Worm (Caenorhabditis elegans) whole organism, L4 larva: Measurements from ENCODE around the gene srbc-1.

Experiments used
- F44E2.7 ChIP-seq: fragments of 200-800 bp; sonication (Bioruptor generic); IDR thresholded peaks from 2 replicates; pipeline ENCODE4 v2.1.2; 2022; ENCODE audit warnings: missing genetic modification characterization, missing compliant biosample characterization
- F49E8.2 ChIP-seq: sonication (generic microtip); optimal IDR thresholded peaks from 2 replicates; lab custom pipeline; 2016; ENCODE audit warnings: missing compliant biosample characterization, mild to moderate bottlenecking, missing genetic modification characterization, borderline replicate concordance
- T20F7.1 ChIP-seq: fragments of 200-800 bp; sonication (Bioruptor generic); optimal IDR thresholded peaks from 2 replicates; lab custom pipeline; 2018; ENCODE audit warnings: mild to moderate bottlenecking, missing genetic modification characterization, missing compliant biosample characterization
- Y48G9A.11 ChIP-seq: fragments of 200-800 bp; sonication (Bioruptor generic); IDR thresholded peaks from 2 replicates; pipeline ENCODE4 v1.3.6; 2022; ENCODE audit warnings: missing genetic modification reagents, missing genetic modification characterization, missing compliant biosample characterization
- ZK337.2 ChIP-seq: fragments of 200-800 bp; sonication (Bioruptor generic); IDR thresholded peaks from 2 replicates; pipeline ENCODE4 v1.3.6; 2022; ENCODE audit warnings: missing genetic modification reagents, missing genetic modification characterization, missing compliant biosample characterization
- aha-1 ChIP-seq: fragments of 150-350 bp; peaks from one replicate; lab custom pipeline; 2014; ENCODE audit warnings: missing biosample characterization, missing genetic modification characterization
- ama-1 ChIP-seq: fragments of 150-350 bp; optimal IDR thresholded peaks from 2 replicates; lab custom pipeline; 2014; ENCODE audit warnings: inconsistent platforms, mixed read lengths
- ceh-82 ChIP-seq: sonication (generic microtip); optimal IDR thresholded peaks from 2 replicates; lab custom pipeline; 2017; ENCODE audit warnings: missing biosample characterization, missing genetic modification characterization
- daf-12 ChIP-seq: fragments of 150-350 bp; optimal IDR thresholded peaks from 2 replicates; lab custom pipeline; 2014; ENCODE audit warnings: missing biosample characterization, missing genetic modification reagents, missing genetic modification characterization
- daf-16 ChIP-seq, 3 experiments: sonication (generic microtip); optimal IDR thresholded peaks; 2 replicates each; lab custom pipeline; 2016 to 2017; ENCODE audit warnings: missing genetic modification characterization in 3 of 3, missing genetic modification reagents in 3 of 3, mild to moderate bottlenecking in 2 of 3, missing compliant biosample characterization in 2 of 3, missing biosample characterization in 1 of 3, moderate library complexity in 1 of 3
- dmd-6 ChIP-seq: fragments of 200-800 bp; sonication (Bioruptor generic); IDR thresholded peaks from 2 replicates; pipeline ENCODE4 v1.3.6; 2022; ENCODE audit warnings: missing genetic modification reagents, missing genetic modification characterization, missing compliant biosample characterization
- dpl-1 ChIP-seq: fragments of 150-350 bp; optimal IDR thresholded peaks from 2 replicates; lab custom pipeline; 2014; ENCODE audit warnings: missing biosample characterization, missing genetic modification reagents, missing genetic modification characterization
- egl-43 ChIP-seq: fragments of 200-800 bp; sonication (Bioruptor generic); IDR thresholded peaks from 2 replicates; pipeline ENCODE4 v1.3.6; 2022; ENCODE audit warnings: missing genetic modification reagents, missing genetic modification characterization, missing compliant biosample characterization
- hif-1 ChIP-seq, 2 experiments: sonication (generic microtip); optimal IDR thresholded peaks; 2 replicates each; lab custom pipeline; 2016 to 2017; ENCODE audit warnings: missing compliant biosample characterization in 2 of 2, missing genetic modification characterization in 2 of 2, missing genetic modification reagents in 2 of 2, missing genotype in 2 of 2, mild to moderate bottlenecking in 1 of 2
- hlh-11 ChIP-seq: fragments of 200-800 bp; sonication (Bioruptor generic); optimal IDR thresholded peaks from 2 replicates; lab custom pipeline; 2018; ENCODE audit warnings: mild to moderate bottlenecking, missing genetic modification characterization, missing compliant biosample characterization
- madf-5 ChIP-seq, 2 experiments: fragments of 200-800 bp; sonication (Bioruptor generic); IDR thresholded peaks; 2 replicates each; pipeline ENCODE4 v1.3.6; 2022; ENCODE audit warnings: missing compliant biosample characterization in 2 of 2, missing genetic modification characterization in 2 of 2
- madf-9 ChIP-seq: fragments of 200-800 bp; sonication (Bioruptor generic); conservative IDR thresholded peaks from 2 replicates; pipeline ENCODE4 v1.3.6; 2022; ENCODE audit warnings: missing genetic modification reagents, missing genetic modification characterization, missing compliant biosample characterization
- mes-2 ChIP-seq: sonication (generic microtip); optimal IDR thresholded peaks from 2 replicates; lab custom pipeline; 2016; ENCODE audit warnings: missing genotype, mild to moderate bottlenecking, missing genetic modification characterization, missing compliant biosample characterization; ENCODE audit not compliant: poor library complexity, severe bottlenecking
- nhr-10 ChIP-seq: fragments of 150-350 bp; optimal IDR thresholded peaks from 2 replicates; lab custom pipeline; 2014; ENCODE audit warnings: missing biosample characterization, missing genetic modification characterization
- nhr-102 ChIP-seq: sonication (generic microtip); optimal IDR thresholded peaks from 2 replicates; lab custom pipeline; 2016; ENCODE audit warnings: mild to moderate bottlenecking, missing genetic modification characterization, moderate library complexity, missing compliant biosample characterization
- nhr-28 ChIP-seq: fragments of 150-350 bp; optimal IDR thresholded peaks from 2 replicates; lab custom pipeline; 2014; ENCODE audit warnings: missing biosample characterization, missing genetic modification characterization
- nhr-42 ChIP-seq: fragments of 200-800 bp; sonication (Bioruptor generic); IDR thresholded peaks from 2 replicates; pipeline ENCODE4 v1.3.6; 2022; ENCODE audit warnings: missing genetic modification characterization, missing compliant biosample characterization
- nhr-48 ChIP-seq: sonication (generic microtip); optimal IDR thresholded peaks from 2 replicates; lab custom pipeline; 2016; ENCODE audit warnings: mild to moderate bottlenecking, missing genetic modification characterization, missing compliant biosample characterization
- nhr-6 ChIP-seq: fragments of 150-350 bp; optimal IDR thresholded peaks from 2 replicates; lab custom pipeline; 2014; ENCODE audit warnings: missing biosample characterization, missing genetic modification characterization
- nhr-77 ChIP-seq: fragments of 150-350 bp; optimal IDR thresholded peaks from 2 replicates; lab custom pipeline; 2014; ENCODE audit warnings: missing biosample characterization, missing genetic modification characterization
- pqm-1 ChIP-seq: sonication (generic microtip); optimal IDR thresholded peaks from 2 replicates; lab custom pipeline; 2017; ENCODE audit warnings: missing biosample characterization, missing genetic modification characterization
- set-16 ChIP-seq: fragments of 200-800 bp; sonication (Bioruptor generic); IDR thresholded peaks from 2 replicates; pipeline ENCODE4 v1.3.6; 2022; ENCODE audit warnings: missing genetic modification reagents, missing genetic modification characterization, missing compliant biosample characterization
- snpc-4 ChIP-seq: fragments of 150-350 bp; optimal IDR thresholded peaks from 2 replicates; lab custom pipeline; 2014; ENCODE audit warnings: missing biosample characterization, missing genetic modification characterization
- tag-97 ChIP-seq: fragments of 200-800 bp; sonication (Bioruptor generic); IDR thresholded peaks from 2 replicates; pipeline ENCODE4 v1.3.6; 2022; ENCODE audit warnings: missing genetic modification characterization, missing compliant biosample characterization
- unc-39 ChIP-seq: sonication (generic microtip); optimal IDR thresholded peaks from 2 replicates; lab custom pipeline; 2017; ENCODE audit warnings: missing biosample characterization, missing genetic modification characterization
- unc-62 ChIP-seq, 3 experiments: fragments of 150-350 bp in 1 of 3; sonication (generic microtip); optimal IDR thresholded peaks in 2 of 3; peaks in 1 of 3; 1 replicate in 1 of 3; 2 replicates in 2 of 3; lab custom pipeline; 2014 to 2017; ENCODE audit warnings: missing biosample characterization in 3 of 3, missing genetic modification characterization in 3 of 3, missing genetic modification reagents in 3 of 3, missing genotype in 1 of 3

Gene srbc-1

DNA sequence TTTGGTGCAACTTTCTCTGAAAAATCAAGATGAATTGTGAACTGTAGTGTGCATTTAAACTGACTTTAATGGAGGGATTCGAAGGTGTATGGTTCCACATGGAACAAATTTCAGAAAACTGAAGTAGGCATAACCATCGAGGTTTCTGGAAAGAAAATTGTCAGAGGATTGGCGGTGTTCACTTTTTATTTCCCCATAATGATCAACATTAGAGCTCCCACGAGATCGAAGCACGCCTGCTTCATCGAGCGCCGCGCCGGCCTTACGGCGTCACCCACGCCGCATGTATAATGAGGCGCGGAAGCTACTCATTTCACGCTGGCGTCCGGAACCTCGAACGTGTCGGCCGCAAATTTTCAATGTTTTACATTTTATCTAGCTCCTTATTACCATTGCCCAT lies 13.7 kb downstream of the srbc-1 start:
- 0 out of 4 replicates have a peak, but pooled peaks of 1 of the 2 experiments have one; percentile 13 for TF ChIP-seq madf-5 (GFP tag; IDR thresholded peaks at IDR 0.05; lab: Robert Waterston, UW)
- no peak for TF ChIP-seq ama-1 (lab: Kevin White, UChicago)
- no peak for TF ChIP-seq F49E8.2 (tag; lab: Kevin White, UChicago)
- TF ChIP-seq ceh-82 (tag; lab: Kevin White, UChicago), result no peak
- peak; percentile 34 for TF ChIP-seq aha-1 (tag; lab: Kevin White, UChicago)

DNA sequence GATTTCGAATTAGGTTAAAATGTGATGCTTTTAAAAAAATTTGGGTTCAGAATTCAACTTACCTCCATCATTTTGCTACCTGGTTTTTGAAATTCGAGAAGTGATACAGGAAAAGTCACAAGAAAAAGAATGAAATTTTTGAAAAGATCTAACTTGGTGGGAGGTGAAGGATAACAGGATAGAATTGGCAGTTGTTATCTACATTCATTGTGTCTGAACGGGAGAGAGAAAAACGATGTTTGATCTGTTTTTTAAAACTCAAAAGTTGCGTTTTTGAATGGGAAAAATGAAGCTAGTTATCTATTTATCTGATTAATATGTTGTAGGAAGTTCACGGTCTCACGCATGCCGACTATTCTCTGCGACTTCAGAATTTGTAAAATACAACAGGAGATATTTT lies 14.5 kb downstream of the srbc-1 start, which contains the start of gene F35F10.7:
TSS of gene F35F10.7 (minus strand) at position 101 of the 400 bp plus-strand sequence.
- TF ChIP-seq T20F7.1 (GFP tag; lab: Kevin White, UChicago) (no peak), nhr-48 (tag; lab: Kevin White, UChicago) (no peak)

DNA sequence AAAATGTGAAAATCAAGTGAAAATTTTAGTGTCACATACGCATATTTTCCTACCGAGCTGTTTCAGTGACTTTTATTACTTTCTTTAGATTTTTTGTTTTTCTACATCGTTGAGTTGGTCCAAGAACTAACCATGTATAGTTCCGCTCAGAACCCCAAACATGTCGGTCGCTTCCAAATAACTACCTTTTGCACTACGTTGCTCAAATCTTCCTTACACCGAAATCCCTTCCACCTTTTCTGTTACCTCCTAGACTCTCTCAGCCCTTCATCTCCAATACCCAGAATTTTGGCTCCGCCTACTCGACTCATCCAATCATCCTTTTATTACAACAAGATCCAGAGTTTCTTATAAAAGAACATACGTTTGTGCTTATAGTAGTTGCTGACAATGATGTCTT lies 17.2 kb downstream of the srbc-1 start, which contains the start of gene F35F10.5:
TSS of gene F35F10.5 (plus strand) at position 301 of the 400 bp plus-strand sequence.
- peak in 1 of 2 experiments; percentile 25 for TF ChIP-seq unc-62 (GFP tag; optimal IDR thresholded peaks at IDR 0.05 in 1 of 2; lab: Kevin White, UChicago)
- no peak for TF ChIP-seq unc-62 (tag; optimal IDR thresholded peaks at IDR 0.05; lab: Kevin White, UChicago)
- TF ChIP-seq nhr-102 (tag; lab: Kevin White, UChicago), result no peak
- 0 out of 2 replicates have a peak, but pooled peaks have one; percentile 24 for TF ChIP-seq ZK337.2 (GFP tag; lab: Robert Waterston, UW)
- peak; percentile 49 for TF ChIP-seq aha-1 (tag; lab: Kevin White, UChicago)

DNA sequence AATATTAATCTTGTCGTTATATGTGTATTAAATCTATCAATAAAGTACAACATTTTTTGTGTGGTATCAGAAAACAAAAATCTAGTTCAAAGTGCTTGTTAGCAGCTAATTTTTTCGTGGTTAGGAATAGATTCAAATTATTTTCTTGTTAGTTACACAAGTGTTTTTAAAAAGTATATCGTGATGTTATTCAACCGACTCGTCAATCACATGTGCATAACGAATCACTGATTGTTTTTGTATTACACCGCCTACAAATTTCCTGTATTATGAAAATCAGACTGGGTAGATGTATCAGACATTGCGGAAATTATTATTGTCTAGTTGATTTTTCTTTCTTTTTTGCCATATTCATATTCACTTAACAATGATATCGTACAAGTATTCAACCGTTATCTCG lies 18.8 kb downstream of the srbc-1 start, which contains the start of gene str-64:
TSS of gene str-64 (plus strand) at position 301 of the 400 bp plus-strand sequence.
- TF ChIP-seq unc-62 (GFP tag; optimal IDR thresholded peaks at IDR 0.05 in 1 of 2; lab: Kevin White, UChicago) (peak in 1 of 2 experiments; percentile 73), unc-62 (tag; optimal IDR thresholded peaks at IDR 0.05; lab: Kevin White, UChicago) (no peak), aha-1 (tag; lab: Kevin White, UChicago) (peak; percentile 18), daf-12 (tag; lab: Kevin White, UChicago) (no peak)

DNA sequence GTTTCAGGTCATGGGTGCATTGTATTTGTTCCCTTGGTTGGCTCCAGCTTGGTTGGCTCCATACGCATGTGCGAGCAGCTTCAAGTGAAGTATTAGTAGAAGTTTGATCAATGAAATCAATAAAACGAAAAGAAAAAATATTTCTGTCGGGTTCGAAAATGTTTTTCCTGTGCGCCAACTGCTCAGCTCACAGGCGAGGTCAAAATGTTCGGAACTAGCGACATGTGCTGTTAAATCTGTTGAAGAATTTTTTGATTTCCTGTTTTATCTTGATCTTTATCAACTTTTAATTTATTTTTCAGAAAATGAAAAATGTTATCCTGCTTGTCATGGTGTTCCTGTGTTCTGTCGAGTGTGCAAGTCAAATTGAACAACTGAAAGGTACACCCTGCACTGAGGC lies 20.3 kb downstream of the srbc-1 start, which contains the start of gene T28A11.25:
TSS of gene T28A11.25 (plus strand) at position 301 of the 400 bp plus-strand sequence.
- peak in 1 of 2 experiments; percentile 33 for TF ChIP-seq daf-16 (GFP tag; optimal IDR thresholded peaks at IDR 0.05; lab: Kevin White, UChicago)
- no peak for TF ChIP-seq daf-16 (tag; optimal IDR thresholded peaks at IDR 0.05; lab: Kevin White, UChicago)
- TF ChIP-seq nhr-10, result no peak
- TF ChIP-seq, all 104 proteins: peak for 1

DNA sequence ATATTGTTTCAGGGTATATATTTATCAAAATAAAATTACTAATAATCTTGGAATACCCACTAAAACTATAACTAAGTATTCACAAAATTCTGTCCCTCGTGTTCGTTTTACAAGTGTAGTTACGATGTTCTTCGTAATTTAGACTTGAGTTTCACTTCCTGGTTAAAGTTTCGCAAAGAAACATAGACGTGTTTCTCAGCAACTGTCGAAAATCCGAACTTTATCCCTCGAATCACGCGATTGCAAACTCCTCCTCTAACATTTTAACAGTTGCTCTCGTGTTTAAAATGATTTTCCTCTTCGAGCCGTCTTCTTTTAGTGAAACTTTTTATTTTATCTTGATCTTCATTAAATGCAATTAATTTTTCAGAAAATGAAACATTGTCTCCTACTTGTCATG lies 21.8 kb downstream of the srbc-1 start, which contains the start of gene T28A11.2:
TSS of gene T28A11.2 (plus strand) at position 371 of the 400 bp plus-strand sequence.
- peak; percentile 26 for TF ChIP-seq hlh-11 (tag; lab: Kevin White, UChicago)
- no peak for TF ChIP-seq set-16

DNA sequence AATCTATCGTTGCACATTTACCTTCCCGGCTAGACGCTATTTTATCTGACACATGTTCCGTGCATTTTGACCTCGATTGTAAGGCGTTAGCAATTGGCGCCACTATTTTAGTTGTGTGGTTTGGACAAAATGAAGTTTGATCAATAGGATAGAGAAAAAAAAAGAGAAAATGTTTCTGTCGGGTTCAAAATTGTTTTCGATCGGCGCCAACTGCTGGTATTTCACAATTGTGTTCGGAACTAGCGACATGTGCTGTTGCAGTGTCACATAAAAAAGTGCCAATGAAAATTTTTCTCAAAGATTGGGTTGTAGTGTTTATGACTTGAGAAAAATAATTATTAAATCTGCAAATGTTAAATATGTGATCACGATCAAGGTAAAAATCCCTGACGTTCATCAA lies 22.7 kb downstream of the srbc-1 start:
- TF ChIP-seq dmd-6 (peak; percentile 40), pqm-1 (tag; lab: Kevin White, UChicago) (no peak), nhr-6 (tag; lab: Kevin White, UChicago) (no peak), hlh-11 (tag; lab: Kevin White, UChicago) (peak; percentile 54), daf-16 (GFP tag; optimal IDR thresholded peaks at IDR 0.05; lab: Kevin White, UChicago) (peak in 1 of 2 experiments; percentile 86), daf-16 (tag; optimal IDR thresholded peaks at IDR 0.05; lab: Kevin White, UChicago) (no peak), unc-39 (no peak), aha-1 (tag; lab: Kevin White, UChicago) (peak; percentile 35), madf-9 (GFP tag; lab: Robert Waterston, UW) (no peak), nhr-28 (peak; percentile 10)

DNA sequence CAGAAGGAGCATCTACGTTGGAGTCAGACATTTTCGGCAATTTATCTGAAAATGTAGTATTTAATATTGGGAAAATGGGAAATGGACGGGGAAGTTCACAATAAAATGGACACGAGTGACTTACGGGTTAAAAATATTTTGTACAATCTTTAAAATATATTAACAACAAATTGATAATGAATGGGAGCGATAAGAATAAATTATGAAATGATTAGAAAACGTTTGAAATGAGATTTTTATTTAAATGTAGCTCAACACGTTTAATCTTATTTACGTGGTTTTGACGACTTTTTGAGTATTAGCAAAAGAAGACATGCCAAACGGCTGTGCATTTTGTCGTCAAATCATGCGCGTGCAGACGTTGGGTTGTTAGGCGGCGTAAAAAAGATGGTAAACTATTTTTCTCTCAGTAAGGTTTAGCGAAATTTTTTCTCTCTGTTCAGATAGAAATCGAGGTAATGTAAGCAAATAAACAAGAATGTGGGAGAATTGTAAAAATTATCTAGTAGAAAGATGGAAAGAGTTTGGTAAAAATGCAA lies 23.6 kb downstream of the srbc-1 start, which contains the start of gene fbxa-64:
TSS of gene fbxa-64 (minus strand) at position 51 of the 539 bp plus-strand sequence.
- no peak for TF ChIP-seq hlh-11 (tag; lab: Kevin White, UChicago)
- TF ChIP-seq hif-1 (tag; optimal IDR thresholded peaks at IDR 0.05; lab: Kevin White, UChicago), result no peak
- no peak for TF ChIP-seq snpc-4 (tag; lab: Kevin White, UChicago)
- TF ChIP-seq mes-2, result peak; percentile 50
- TF ChIP-seq unc-62 (GFP tag; optimal IDR thresholded peaks at IDR 0.05 in 1 of 2; lab: Kevin White, UChicago), result peak in 1 of 2 experiments; percentile 8
- TF ChIP-seq unc-62 (tag; optimal IDR thresholded peaks at IDR 0.05; lab: Kevin White, UChicago), result no peak
- TF ChIP-seq egl-43 (GFP tag; lab: Robert Waterston, UW), result no peak
- no peak for TF ChIP-seq nhr-77 (tag; lab: Kevin White, UChicago)
- TF ChIP-seq nhr-42 (GFP tag; lab: Robert Waterston, UW), result no peak
- TF ChIP-seq tag-97 (GFP tag; lab: Robert Waterston, UW), result no peak
- no peak for TF ChIP-seq Y48G9A.11
- peak; percentile 7 for TF ChIP-seq dpl-1 (GFP tag; lab: Kevin White, UChicago)
- TF ChIP-seq F44E2.7 (GFP tag; lab: Robert Waterston, UW), result no peak
